Fruit fly (Drosophila melanogaster): ENCODE measurements around the gene ema.
A peak's percentile ranks its signal among the peaks of the same experiment; 100 is the strongest.

The ema gene

dm6 chr3R:16476472-16476871 is 35.0 kb upstream of the ema start (continued):
- TF ChIP-seq h (optimal IDR thresholded peaks at IDR 0.05) (no peak), nerfin-2 (GFP tag; IDR thresholded peaks at IDR 0.05; ENCODE audit: partially characterized antibody) (no peak), emc (GFP tag; optimal IDR thresholded peaks at IDR 0.05) (no peak), CG4404 (GFP tag; IDR thresholded peaks at IDR 0.05) (no peak), CG8290 (GFP tag; optimal IDR thresholded peaks at IDR 0.05) (no peak), CG8290 (tag; optimal IDR thresholded peaks at IDR 0.05) (no peak), mirr (GFP tag; optimal IDR thresholded peaks at IDR 0.05) (peak; percentile 17), oc (tag; optimal IDR thresholded peaks at IDR 0.05) (no peak), CG12942 (GFP tag; optimal IDR thresholded peaks at IDR 0.05) (no peak), hth (optimal IDR thresholded peaks at IDR 0.05) (no peak), Stat92E (GFP tag; optimal IDR thresholded peaks at IDR 0.05) (no peak), CG2129 (GFP tag; IDR thresholded peaks at IDR 0.05; ENCODE audit: partially characterized antibody) (no peak), CG3847 (GFP tag; IDR thresholded peaks at IDR 0.05) (no peak), CG9797 (GFP tag; optimal IDR thresholded peaks at IDR 0.05) (no peak), CG31441 (GFP tag; IDR thresholded peaks at IDR 0.05) (peak; percentile 35; the same call in 1 of the 2 replicates), lov (optimal IDR thresholded peaks at IDR 0.05) (no peak), lov (GFP tag; IDR thresholded peaks at IDR 0.05) (no peak), CG11560 (tag; IDR thresholded peaks at IDR 0.05) (no peak), CG2678 (tag; optimal IDR thresholded peaks at IDR 0.05) (peak; percentile 75), CG10209 (GFP tag; optimal IDR thresholded peaks at IDR 0.05) (peak; percentile 7), Oli (tag; optimal IDR thresholded peaks at IDR 0.05) (no peak), CG8089 (GFP tag; optimal IDR thresholded peaks at IDR 0.05) (no peak), CG14014 (GFP tag; IDR thresholded peaks at IDR 0.05) (0 out of 2 replicates have a peak, but pooled peaks have one; percentile 31), Mrtf (GFP tag; IDR thresholded peaks at IDR 0.05) (no peak), Myb (GFP tag; optimal IDR thresholded peaks at IDR 0.05) (no peak), dmrt99B (tag; optimal IDR thresholded peaks at IDR 0.05) (no peak), Med (GFP tag) (peak; percentile 56), nmo (GFP tag; optimal IDR thresholded peaks at IDR 0.05) (peak; percentile 22), jing (GFP tag; optimal IDR thresholded peaks at IDR 0.05) (no peak), ranshi (GFP tag; IDR thresholded peaks at IDR 0.05) (no peak), kah (GFP tag; optimal IDR thresholded peaks at IDR 0.05) (no peak), ewg (GFP tag; optimal IDR thresholded peaks at IDR 0.05) (no peak), CG18262 (tag; optimal IDR thresholded peaks at IDR 0.05) (peak; percentile 49), CoRest (tag; optimal IDR thresholded peaks at IDR 0.05) (peak; percentile 52), mam (GFP tag; optimal IDR thresholded peaks at IDR 0.05) (no peak), caup (GFP tag; optimal IDR thresholded peaks at IDR 0.05; ENCODE audit: severe bottlenecking) (no peak), CG6765 (GFP tag; optimal IDR thresholded peaks at IDR 0.05) (no peak), CG17829 (tag; optimal IDR thresholded peaks at IDR 0.05) (peak; percentile 29), knrl (GFP tag; IDR thresholded peaks at IDR 0.05; ENCODE audit: partially characterized antibody) (no peak), CG8388 (GFP tag; optimal IDR thresholded peaks at IDR 0.05) (no peak), Fer3 (tag; optimal IDR thresholded peaks at IDR 0.05) (peak; percentile 43), ara (GFP tag; IDR thresholded peaks at IDR 0.05) (no peak), sima (GFP tag; optimal IDR thresholded peaks at IDR 0.05) (no peak), Hr39 (optimal IDR thresholded peaks at IDR 0.05) (no peak), Doc2 (GFP tag; IDR thresholded peaks at IDR 0.05) (no peak), Lhr (GFP tag; optimal IDR thresholded peaks at IDR 0.05) (no peak), ssp (GFP tag; IDR thresholded peaks at IDR 0.05) (no peak), CG9437 (GFP tag; optimal IDR thresholded peaks at IDR 0.05) (no peak), Fer2 (tag; optimal IDR thresholded peaks at IDR 0.05) (peak; percentile 24), Hand (GFP tag; optimal IDR thresholded peaks at IDR 0.05) (peak; percentile 50), sim (GFP tag; IDR thresholded peaks at IDR 0.05) (no peak), CG32767 (GFP tag; IDR thresholded peaks at IDR 0.05) (no peak), tap (tag; optimal IDR thresholded peaks at IDR 0.05) (peak; percentile 32)
